Worm (Caenorhabditis elegans) whole organism, L4 larva: ENCODE data around the gene yif-1.

Experiments used
- D1046.2 ChIP-seq: fragments of 200-800 bp; sonication (Bioruptor generic); IDR thresholded peaks from 2 replicates; pipeline ENCODE4 v1.3.6; 2022; ENCODE audit warnings: missing genetic modification characterization, missing compliant biosample characterization
- F10B5.3 ChIP-seq: sonication (generic microtip); optimal IDR thresholded peaks from 2 replicates; lab custom pipeline; 2016; ENCODE audit warnings: mild to moderate bottlenecking, missing genetic modification characterization, missing compliant biosample characterization
- F37D6.2 ChIP-seq: sonication (generic microtip); optimal IDR thresholded peaks from 2 replicates; lab custom pipeline; 2016; ENCODE audit warnings: mild to moderate bottlenecking, missing genetic modification characterization, missing compliant biosample characterization
- T20F7.1 ChIP-seq: fragments of 200-800 bp; sonication (Bioruptor generic); optimal IDR thresholded peaks from 2 replicates; lab custom pipeline; 2018; ENCODE audit warnings: mild to moderate bottlenecking, missing genetic modification characterization, missing compliant biosample characterization
- T26A8.4 ChIP-seq: fragments of 200-800 bp; sonication (Bioruptor generic); IDR thresholded peaks from 2 replicates; pipeline ENCODE4 v1.3.6; 2022; ENCODE audit warnings: missing genetic modification characterization, missing compliant biosample characterization
- ZK337.2 ChIP-seq: fragments of 200-800 bp; sonication (Bioruptor generic); IDR thresholded peaks from 2 replicates; pipeline ENCODE4 v1.3.6; 2022; ENCODE audit warnings: missing genetic modification reagents, missing genetic modification characterization, missing compliant biosample characterization
- ZK546.5 ChIP-seq, 2 experiments: sonication (generic microtip); optimal IDR thresholded peaks; 2 replicates each; lab custom pipeline; 2017; ENCODE audit warnings: missing biosample characterization in 2 of 2, missing genetic modification characterization in 2 of 2
- aly-2 ChIP-seq: sonication (generic microtip); optimal IDR thresholded peaks from 2 replicates; lab custom pipeline; 2018; ENCODE audit warnings: missing biosample characterization, missing genetic modification characterization
- arid-1 ChIP-seq: fragments of 200-800 bp; sonication (Bioruptor generic); conservative IDR thresholded peaks from 2 replicates; pipeline ENCODE4 v1.3.6; 2022; ENCODE audit warnings: missing genetic modification reagents, missing genetic modification characterization, missing compliant biosample characterization
- ceh-20 ChIP-seq: fragments of 200-800 bp; sonication (Bioruptor generic); IDR thresholded peaks from 2 replicates; pipeline ENCODE4 v1.3.6; 2022; ENCODE audit warnings: missing genetic modification reagents, missing genetic modification characterization, missing compliant biosample characterization
- ceh-82 ChIP-seq: sonication (generic microtip); optimal IDR thresholded peaks from 2 replicates; lab custom pipeline; 2017; ENCODE audit warnings: missing biosample characterization, missing genetic modification characterization
- ces-1 ChIP-seq: fragments of 150-350 bp; sonication (generic microtip); optimal IDR thresholded peaks from 4 replicates; lab custom pipeline; 2014; ENCODE audit warnings: missing biosample characterization, missing genetic modification reagents, missing genetic modification characterization
- daf-12 ChIP-seq: fragments of 150-350 bp; optimal IDR thresholded peaks from 2 replicates; lab custom pipeline; 2014; ENCODE audit warnings: missing biosample characterization, missing genetic modification reagents, missing genetic modification characterization
- daf-16 ChIP-seq, 3 experiments: sonication (generic microtip); optimal IDR thresholded peaks; 2 replicates each; lab custom pipeline; 2016 to 2017; ENCODE audit warnings: missing genetic modification characterization in 3 of 3, missing genetic modification reagents in 3 of 3, mild to moderate bottlenecking in 2 of 3, missing compliant biosample characterization in 2 of 3, missing biosample characterization in 1 of 3, moderate library complexity in 1 of 3
- daf-19 ChIP-seq: fragments of 200-800 bp; sonication (Bioruptor generic); conservative IDR thresholded peaks from 2 replicates; pipeline ENCODE4 v1.3.6; 2022; ENCODE audit warnings: missing genetic modification characterization, missing compliant biosample characterization
- dmd-8 ChIP-seq: fragments of 200-800 bp; sonication (Bioruptor generic); IDR thresholded peaks from 2 replicates; pipeline ENCODE4 v1.3.6; 2022; ENCODE audit warnings: missing genetic modification characterization, missing compliant biosample characterization
- dpl-1 ChIP-seq: fragments of 150-350 bp; optimal IDR thresholded peaks from 2 replicates; lab custom pipeline; 2014; ENCODE audit warnings: missing biosample characterization, missing genetic modification reagents, missing genetic modification characterization
- fkh-10 ChIP-seq: fragments of 150-350 bp; optimal IDR thresholded peaks from 2 replicates; lab custom pipeline; 2014; ENCODE audit warnings: missing biosample characterization, missing genetic modification reagents, missing genetic modification characterization
- fos-1 ChIP-seq: fragments of 150-350 bp; optimal IDR thresholded peaks from 2 replicates; lab custom pipeline; 2014; ENCODE audit warnings: missing biosample characterization, missing genetic modification characterization
- gei-8 ChIP-seq: fragments of 200-800 bp; sonication (Bioruptor generic); optimal IDR thresholded peaks from 2 replicates; lab custom pipeline; 2018; ENCODE audit warnings: mild to moderate bottlenecking, missing genetic modification characterization, missing compliant biosample characterization
- hlh-11 ChIP-seq: fragments of 200-800 bp; sonication (Bioruptor generic); optimal IDR thresholded peaks from 2 replicates; lab custom pipeline; 2018; ENCODE audit warnings: mild to moderate bottlenecking, missing genetic modification characterization, missing compliant biosample characterization
- hmg-1.1 ChIP-seq: fragments of 200-800 bp; sonication (Bioruptor generic); IDR thresholded peaks from 2 replicates; pipeline ENCODE4 v1.3.6; 2022; ENCODE audit warnings: missing genetic modification reagents, missing genetic modification characterization, missing compliant biosample characterization
- jun-1 ChIP-seq: fragments of 150-350 bp; optimal IDR thresholded peaks from 2 replicates; lab custom pipeline; 2014; ENCODE audit warnings: missing biosample characterization, missing genetic modification reagents, missing genetic modification characterization
- lim-7 ChIP-seq: fragments of 200-800 bp; sonication (Bioruptor generic); IDR thresholded peaks from 2 replicates; pipeline ENCODE4 v1.3.6; 2022; ENCODE audit warnings: missing genetic modification characterization, missing compliant biosample characterization
- lin-13 ChIP-seq: fragments of 150-350 bp; optimal IDR thresholded peaks from 2 replicates; lab custom pipeline; 2014; ENCODE audit warnings: missing biosample characterization, missing genetic modification reagents, missing genetic modification characterization
- lin-29 ChIP-seq: fragments of 200-800 bp; sonication (Bioruptor generic); IDR thresholded peaks from 2 replicates; pipeline ENCODE4 v1.3.6; 2022; ENCODE audit warnings: missing genetic modification reagents, missing genetic modification characterization, missing compliant biosample characterization
- lin-38 ChIP-seq: fragments of 200-800 bp; sonication (Bioruptor generic); IDR thresholded peaks from 2 replicates; pipeline ENCODE4 v1.3.6; 2022; ENCODE audit warnings: missing genetic modification reagents, missing genetic modification characterization, missing compliant biosample characterization
- lin-39 ChIP-seq: fragments of 150-350 bp; optimal IDR thresholded peaks from 2 replicates; lab custom pipeline; 2014; ENCODE audit warnings: missing biosample characterization, missing genetic modification reagents, missing genetic modification characterization
- lsy-2 ChIP-seq, 2 experiments: fragments of 150-350 bp in 1 of 2; sonication (generic microtip) in 1 of 2; optimal IDR thresholded peaks; 2 replicates each; lab custom pipeline; 2014 to 2017; ENCODE audit warnings: missing biosample characterization in 2 of 2, missing genetic modification characterization in 2 of 2
- madf-5 ChIP-seq, 2 experiments: fragments of 200-800 bp; sonication (Bioruptor generic); IDR thresholded peaks; 2 replicates each; pipeline ENCODE4 v1.3.6; 2022; ENCODE audit warnings: missing compliant biosample characterization in 2 of 2, missing genetic modification characterization in 2 of 2
- mdl-1 ChIP-seq, 2 experiments: fragments of 150-350 bp in 1 of 2; sonication (generic microtip) in 1 of 2; optimal IDR thresholded peaks; 2 replicates each; lab custom pipeline; 2014 to 2017; ENCODE audit warnings: missing biosample characterization in 2 of 2, missing genetic modification characterization in 2 of 2
- mep-1 ChIP-seq: fragments of 150-350 bp; sonication (generic microtip); optimal IDR thresholded peaks from 3 replicates; lab custom pipeline; 2014; ENCODE audit warnings: missing biosample characterization, missing genetic modification characterization
- mxl-2 ChIP-seq: fragments of 200-800 bp; sonication (Bioruptor generic); conservative IDR thresholded peaks from 2 replicates; pipeline ENCODE4 v1.3.6; 2022; ENCODE audit warnings: missing genetic modification reagents, missing genetic modification characterization, missing compliant biosample characterization
- nhr-10 ChIP-seq: fragments of 150-350 bp; optimal IDR thresholded peaks from 2 replicates; lab custom pipeline; 2014; ENCODE audit warnings: missing biosample characterization, missing genetic modification characterization
- nhr-102 ChIP-seq: sonication (generic microtip); optimal IDR thresholded peaks from 2 replicates; lab custom pipeline; 2016; ENCODE audit warnings: mild to moderate bottlenecking, missing genetic modification characterization, moderate library complexity, missing compliant biosample characterization
- nhr-28 ChIP-seq: fragments of 150-350 bp; optimal IDR thresholded peaks from 2 replicates; lab custom pipeline; 2014; ENCODE audit warnings: missing biosample characterization, missing genetic modification characterization
- nhr-48 ChIP-seq: sonication (generic microtip); optimal IDR thresholded peaks from 2 replicates; lab custom pipeline; 2016; ENCODE audit warnings: mild to moderate bottlenecking, missing genetic modification characterization, missing compliant biosample characterization
- nhr-6 ChIP-seq: fragments of 150-350 bp; optimal IDR thresholded peaks from 2 replicates; lab custom pipeline; 2014; ENCODE audit warnings: missing biosample characterization, missing genetic modification characterization
- pha-4 ChIP-seq, 2 experiments: fragments of 150-350 bp in 1 of 2; fragments of 200-800 bp in 1 of 2; sonication (Bioruptor generic) in 1 of 2; IDR thresholded peaks in 1 of 2; optimal IDR thresholded peaks in 1 of 2; 2 replicates each; pipeline versions ENCODE4 v1.3.6 to Lab custom; 2014 to 2022; ENCODE audit warnings: missing genetic modification characterization in 2 of 2, missing genetic modification reagents in 2 of 2, missing biosample characterization in 1 of 2, missing compliant biosample characterization in 1 of 2
- saeg-2 ChIP-seq: fragments of 200-800 bp; sonication (Bioruptor generic); IDR thresholded peaks from 2 replicates; pipeline ENCODE4 v1.3.6; 2022; ENCODE audit warnings: missing genetic modification reagents, missing genetic modification characterization, missing compliant biosample characterization
- sdz-12 ChIP-seq: fragments of 200-800 bp; sonication (Bioruptor generic); optimal IDR thresholded peaks from 2 replicates; lab custom pipeline; 2018; ENCODE audit warnings: mild to moderate bottlenecking, missing genetic modification characterization, missing compliant biosample characterization
- set-16 ChIP-seq: fragments of 200-800 bp; sonication (Bioruptor generic); IDR thresholded peaks from 2 replicates; pipeline ENCODE4 v1.3.6; 2022; ENCODE audit warnings: missing genetic modification reagents, missing genetic modification characterization, missing compliant biosample characterization
- skn-1 ChIP-seq: fragments of 150-350 bp; optimal IDR thresholded peaks from 2 replicates; lab custom pipeline; 2014; ENCODE audit warnings: missing biosample characterization, missing genetic modification characterization
- snpc-1.2 ChIP-seq: fragments of 200-800 bp; sonication (Bioruptor generic); IDR thresholded peaks from 2 replicates; pipeline ENCODE4 v1.3.6; 2022; ENCODE audit warnings: missing genetic modification reagents, missing genetic modification characterization, missing compliant biosample characterization
- snpc-4 ChIP-seq: fragments of 150-350 bp; optimal IDR thresholded peaks from 2 replicates; lab custom pipeline; 2014; ENCODE audit warnings: missing biosample characterization, missing genetic modification characterization
- tag-97 ChIP-seq: fragments of 200-800 bp; sonication (Bioruptor generic); IDR thresholded peaks from 2 replicates; pipeline ENCODE4 v1.3.6; 2022; ENCODE audit warnings: missing genetic modification characterization, missing compliant biosample characterization
- unc-130 ChIP-seq: sonication (generic microtip); optimal IDR thresholded peaks from 2 replicates; lab custom pipeline; 2016; ENCODE audit warnings: missing genetic modification reagents, missing genetic modification characterization, missing compliant biosample characterization
- zfp-3 ChIP-seq: fragments of 200-800 bp; sonication (Bioruptor generic); conservative IDR thresholded peaks from 2 replicates; pipeline ENCODE4 v1.3.6; 2022; ENCODE audit warnings: missing genetic modification reagents, missing genetic modification characterization, missing compliant biosample characterization
- zip-11 ChIP-seq: fragments of 200-800 bp; sonication (Bioruptor generic); IDR thresholded peaks from 2 replicates; pipeline ENCODE4 v1.3.6; 2022; ENCODE audit warnings: missing genetic modification characterization, missing compliant biosample characterization
- zip-2 ChIP-seq: fragments of 150-350 bp; optimal IDR thresholded peaks from 2 replicates; lab custom pipeline; 2014; ENCODE audit warnings: missing biosample characterization, missing genetic modification characterization
- ztf-11 ChIP-seq: fragments of 150-350 bp; optimal IDR thresholded peaks from 2 replicates; lab custom pipeline; 2014; ENCODE audit warnings: missing biosample characterization, missing genetic modification characterization
- ztf-7 ChIP-seq: fragments of 150-350 bp; optimal IDR thresholded peaks from 2 replicates; lab custom pipeline; 2014; ENCODE audit warnings: missing biosample characterization, missing genetic modification characterization

yif-1 gene

DNA sequence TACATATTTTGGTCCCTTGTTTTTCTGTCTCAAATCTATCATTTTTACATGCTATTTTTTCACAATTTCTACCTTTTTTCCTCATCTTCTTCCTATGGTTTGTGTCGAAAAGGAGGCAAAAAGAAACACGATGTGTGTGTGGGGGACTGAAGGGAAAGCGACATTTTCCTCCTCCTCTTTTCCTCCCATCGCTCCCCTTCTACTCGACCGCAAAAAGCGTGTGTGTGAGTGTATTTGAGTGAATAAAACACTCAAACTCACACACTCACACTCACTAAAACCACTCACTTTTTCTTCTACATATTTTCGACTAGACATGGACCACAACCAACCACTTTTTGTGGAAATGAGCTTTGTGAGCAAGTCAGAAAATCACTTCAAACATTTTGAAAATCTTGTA lies 13.2 kb downstream of the yif-1 start (continued):
- no peak for TF ChIP-seq zip-11 (GFP tag; lab: Robert Waterston, UW)
- no peak for TF ChIP-seq mxl-2 (GFP tag; lab: Robert Waterston, UW)
- no peak for TF ChIP-seq gei-8 (GFP tag; lab: Kevin White, UChicago)
- TF ChIP-seq skn-1 (tag; lab: Kevin White, UChicago) = no peak
- 0 out of 2 replicates have a peak, but pooled peaks have one; percentile 31 for TF ChIP-seq T26A8.4 (GFP tag; lab: Robert Waterston, UW)
- no peak for TF ChIP-seq nhr-6 (tag; lab: Kevin White, UChicago)
- no peak for TF ChIP-seq lin-39 (tag; lab: Kevin White, UChicago)
- 0 out of 2 replicates have a peak, but pooled peaks have one; percentile 40 for TF ChIP-seq lim-7 (GFP tag; lab: Robert Waterston, UW)
- TF ChIP-seq snpc-1.2 (GFP tag; lab: Robert Waterston, UW) = no peak
- TF ChIP-seq daf-12 (tag; lab: Kevin White, UChicago) = no peak
- TF ChIP-seq lsy-2 (tag; optimal IDR thresholded peaks at IDR 0.05; lab: Kevin White, UChicago) = peak; percentile 11 to 72
- no peak for TF ChIP-seq daf-16 (GFP tag; optimal IDR thresholded peaks at IDR 0.05; lab: Kevin White, UChicago)
- TF ChIP-seq daf-16 (tag; optimal IDR thresholded peaks at IDR 0.05; lab: Kevin White, UChicago) = no peak
- no peak for TF ChIP-seq daf-19 (GFP tag; lab: Robert Waterston, UW)
- TF ChIP-seq nhr-10 (tag; lab: Kevin White, UChicago) = no peak
- TF ChIP-seq hlh-11 (tag; lab: Kevin White, UChicago) = peak; percentile 54
- TF ChIP-seq jun-1 (tag; lab: Kevin White, UChicago) = no peak
- TF ChIP-seq arid-1 (GFP tag; lab: Robert Waterston, UW) = 0 out of 2 replicates have a peak, but pooled peaks have one; percentile 6
- TF ChIP-seq unc-130 (GFP tag; lab: Kevin White, UChicago) = no peak
- no peak for TF ChIP-seq ZK337.2 (GFP tag; lab: Robert Waterston, UW)
- TF ChIP-seq lin-13 (GFP tag; lab: Kevin White, UChicago) = no peak
- TF ChIP-seq fos-1 (tag; lab: Kevin White, UChicago) = no peak
- TF ChIP-seq dmd-8 (GFP tag; lab: Robert Waterston, UW) = no peak
- no peak for TF ChIP-seq ztf-11
- TF ChIP-seq ceh-82 (tag; lab: Kevin White, UChicago) = no peak
- no peak for TF ChIP-seq sdz-12 (GFP tag; lab: Kevin White, UChicago)
- TF ChIP-seq F37D6.2 (tag; lab: Kevin White, UChicago) = no peak
- TF ChIP-seq dpl-1 (GFP tag; lab: Kevin White, UChicago) = no peak
- peak; percentile 52 for TF ChIP-seq mep-1 (tag; lab: Kevin White, UChicago)
- TF ChIP-seq ztf-7 (tag; lab: Kevin White, UChicago) = no peak
- TF ChIP-seq ces-1 (GFP tag; lab: Kevin White, UChicago) = no peak
- no peak for TF ChIP-seq madf-5 (GFP tag; IDR thresholded peaks at IDR 0.05; lab: Robert Waterston, UW)
- no peak for TF ChIP-seq lin-38
- no peak for TF ChIP-seq set-16 (GFP tag; lab: Robert Waterston, UW)
- TF ChIP-seq mdl-1 (tag; optimal IDR thresholded peaks at IDR 0.05; lab: Kevin White, UChicago) = no peak
- TF ChIP-seq saeg-2 (GFP tag; lab: Robert Waterston, UW) = no peak
- no peak for TF ChIP-seq D1046.2
- TF ChIP-seq snpc-4 = no peak
- no peak for TF ChIP-seq lin-29 (GFP tag; lab: Robert Waterston, UW)
- TF ChIP-seq F10B5.3 (tag; lab: Kevin White, UChicago) = no peak
- no peak for TF ChIP-seq zfp-3 (GFP tag; lab: Robert Waterston, UW)
- TF ChIP-seq aly-2 (tag; lab: Kevin White, UChicago) = no peak
- TF ChIP-seq tag-97 (GFP tag; lab: Robert Waterston, UW) = no peak
- no peak for TF ChIP-seq nhr-48
- peak; percentile 49; the same call in 1 of the 2 replicates for TF ChIP-seq hmg-1.1 (GFP tag; lab: Robert Waterston, UW)
- peak; percentile 53; the same call in 1 of the 2 replicates for TF ChIP-seq ceh-20 (GFP tag; lab: Robert Waterston, UW)
- no peak for TF ChIP-seq ZK546.5 (tag; optimal IDR thresholded peaks at IDR 0.05; lab: Kevin White, UChicago)
- TF ChIP-seq nhr-102 = no peak
- peak; percentile 38 for TF ChIP-seq nhr-28
- TF ChIP-seq zip-2 (tag; lab: Kevin White, UChicago) = no peak
- no peak for TF ChIP-seq T20F7.1 (GFP tag; lab: Kevin White, UChicago)
- no peak for TF ChIP-seq pha-4 (GFP tag; IDR thresholded peaks at IDR 0.05; lab: Robert Waterston, UW)
- TF ChIP-seq pha-4 (tag; optimal IDR thresholded peaks at IDR 0.05; lab: Kevin White, UChicago) = no peak
- peak; percentile 44 for TF ChIP-seq fkh-10
